Worm (Caenorhabditis elegans): Measurements from ENCODE around the gene ncr-2.

DNA sequence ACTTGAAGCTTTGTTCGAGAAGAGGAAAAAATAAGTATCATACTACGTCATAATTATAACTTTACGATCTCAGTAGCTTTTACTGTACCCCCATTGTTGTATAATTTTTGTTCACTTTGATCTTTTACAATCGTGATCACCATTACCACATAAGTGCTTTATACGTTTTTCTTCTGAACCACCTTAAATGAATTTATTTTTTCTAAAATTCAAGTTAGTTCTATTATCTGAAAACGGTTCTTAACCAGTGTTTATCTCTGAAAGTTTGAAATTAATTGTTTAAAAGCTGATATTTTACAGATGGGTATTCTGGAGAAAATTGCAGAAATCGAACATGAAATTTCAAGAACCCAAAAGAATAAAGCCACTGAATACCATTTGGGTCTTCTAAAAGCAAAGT is 12.6 kb upstream of the ncr-2 start, which contains the start of gene C02F5.3:
- no peak for TF ChIP-seq elt-1 (tag; optimal IDR thresholded peaks at IDR 0.05; ENCODE audit: borderline replicate concordance, insufficient read depth)
- no peak for TF ChIP-seq snpc-4 (tag; optimal IDR thresholded peaks at IDR 0.05)
- TF ChIP-seq lsy-2 (tag; optimal IDR thresholded peaks at IDR 0.05): no peak
- no peak for TF ChIP-seq lin-32 (GFP tag; optimal IDR thresholded peaks at IDR 0.05)
- no peak for TF ChIP-seq unc-39 (tag; optimal IDR thresholded peaks at IDR 0.05)
- TF ChIP-seq blmp-1 (tag; optimal IDR thresholded peaks at IDR 0.05): no peak
- TF ChIP-seq nhr-237 (tag; optimal IDR thresholded peaks at IDR 0.05): no peak
- no peak for TF ChIP-seq ham-2 (GFP tag; optimal IDR thresholded peaks at IDR 0.05)
- no peak for TF ChIP-seq lin-13 (tag; optimal IDR thresholded peaks at IDR 0.05)
